Fruit fly (Drosophila melanogaster) whole organism: Measurements from ENCODE around the gene Eig71Eh.

Experiments
- CG8478 ChIP-seq: fragments of >200 bp; optimal IDR thresholded peaks from 2 replicates; lab custom pipeline; 2018; ENCODE audit warnings: inconsistent platforms
- EcR ChIP-seq, 2 experiments: fragments of >200 bp; optimal IDR thresholded peaks; 2 replicates each; lab custom pipeline; 2017; ENCODE audit warnings: missing biosample characterization in 2 of 2, missing genetic modification characterization in 2 of 2, missing genetic modification reagents in 2 of 2

DNA sequence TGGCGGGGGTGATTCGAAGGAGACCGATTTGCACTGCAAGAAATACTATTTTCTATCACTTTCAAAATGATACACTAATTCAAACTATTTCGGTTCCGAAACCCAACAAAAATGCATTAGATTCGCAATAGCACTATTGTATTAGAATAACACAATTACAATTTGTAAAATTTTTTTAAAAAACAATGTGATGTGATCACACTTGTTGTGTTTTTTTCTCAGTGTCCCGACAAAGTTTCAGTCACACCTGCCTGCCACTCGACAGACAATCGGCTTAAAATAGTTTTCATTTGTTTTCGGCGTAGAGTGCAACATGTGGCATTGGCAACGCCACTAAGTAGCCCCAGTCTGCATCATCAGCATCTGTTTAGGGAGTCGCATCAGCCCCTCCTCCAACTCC is 15.9 kb upstream of the Eig71Eh start:
- TF ChIP-seq EcR (GFP tag; optimal IDR thresholded peaks at IDR 0.05; lab: Kevin White, UChicago) (no peak), CG8478 (lab: Kevin White, UChicago) (no peak)
